Fruit fly (Drosophila melanogaster): ENCODE results near the gene Men-b.

The Men-b gene

DNA sequence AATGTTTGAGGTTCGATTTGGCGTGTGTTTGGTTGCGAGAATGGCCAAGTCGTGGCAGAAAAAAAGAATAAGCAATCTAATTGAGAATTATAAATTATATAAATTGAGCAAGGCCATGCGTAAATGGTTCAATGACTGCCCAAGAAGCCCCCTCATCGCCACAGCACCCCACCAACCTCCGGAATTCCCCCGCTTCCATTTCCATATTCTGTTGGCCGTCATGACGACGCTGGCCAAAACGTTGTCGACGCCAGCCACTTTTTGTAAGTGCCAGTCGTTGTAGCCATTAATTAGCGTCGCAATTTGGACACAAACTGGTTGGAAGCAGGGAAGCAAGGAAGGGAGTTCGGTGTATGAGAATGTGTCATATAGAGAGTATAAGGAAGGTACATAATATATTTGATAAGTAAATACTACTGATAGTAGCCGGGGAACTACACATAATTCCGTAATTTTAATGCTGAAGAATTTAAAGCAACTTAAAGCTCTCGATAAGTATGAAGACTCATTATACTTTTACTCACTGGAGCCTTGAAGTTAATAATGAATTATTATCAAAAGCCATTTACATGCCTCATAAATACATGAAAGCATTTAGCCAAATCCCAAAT, 20.8 kb upstream of the Men-b start (continued):
- TF ChIP-seq CG10543 (GFP tag; optimal IDR thresholded peaks at IDR 0.05) (peak; percentile 37), cwo (GFP tag; optimal IDR thresholded peaks at IDR 0.05) (no peak), CG12071 (GFP tag; optimal IDR thresholded peaks at IDR 0.05) (no peak), Ets97D (GFP tag; optimal IDR thresholded peaks at IDR 0.05) (no peak), ftz-f1 (GFP tag; optimal IDR thresholded peaks at IDR 0.05) (peak; percentile 63), chinmo (GFP tag; IDR thresholded peaks at IDR 0.05; ENCODE audit: partially characterized antibody) (peak; percentile 60; the same call in 2 of the 4 replicates), otp (GFP tag; IDR thresholded peaks at IDR 0.05) (0 out of 3 replicates have a peak, but pooled peaks have one; percentile 17), Rfx (GFP tag; IDR thresholded peaks at IDR 0.05) (no peak), Neu2 (GFP tag; optimal IDR thresholded peaks at IDR 0.05; ENCODE audit: borderline replicate concordance) (no peak), bab2 (GFP tag; optimal IDR thresholded peaks at IDR 0.05) (no peak), CG6254 (GFP tag; optimal IDR thresholded peaks at IDR 0.05) (no peak), ssp (GFP tag; IDR thresholded peaks at IDR 0.05) (no peak), CG4424 (GFP tag; optimal IDR thresholded peaks at IDR 0.05) (no peak), chif (GFP tag; optimal IDR thresholded peaks at IDR 0.05) (no peak), Abd-B (GFP tag; optimal IDR thresholded peaks at IDR 0.05) (no peak), CG13624 (GFP tag; optimal IDR thresholded peaks at IDR 0.05) (peak; percentile 4), Deaf1 (tag; optimal IDR thresholded peaks at IDR 0.05) (no peak), CG6765 (GFP tag; optimal IDR thresholded peaks at IDR 0.05) (no peak), Adf1 (GFP tag; IDR thresholded peaks at IDR 0.05) (peak; percentile 36; the same call in 1 of the 2 replicates), luna (GFP tag; optimal IDR thresholded peaks at IDR 0.05) (no peak), lab (GFP tag; optimal IDR thresholded peaks at IDR 0.05) (peak; percentile 11), CG18599 (GFP tag; optimal IDR thresholded peaks at IDR 0.05) (no peak), dimm (GFP tag; IDR thresholded peaks at IDR 0.05) (no peak), CG15514 (GFP tag; optimal IDR thresholded peaks at IDR 0.05) (no peak), Camta (GFP tag; optimal IDR thresholded peaks at IDR 0.05) (no peak), CG18619 (GFP tag; optimal IDR thresholded peaks at IDR 0.05) (no peak), CG14965 (GFP tag; optimal IDR thresholded peaks at IDR 0.05; ENCODE audit: borderline replicate concordance) (no peak), oc (tag; optimal IDR thresholded peaks at IDR 0.05) (no peak), ash1 (GFP tag; optimal IDR thresholded peaks at IDR 0.05) (no peak), Asciz (GFP tag; optimal IDR thresholded peaks at IDR 0.05) (no peak), mirr (GFP tag; optimal IDR thresholded peaks at IDR 0.05) (peak; percentile 19), eyg (GFP tag; optimal IDR thresholded peaks at IDR 0.05) (no peak), Tbp (GFP tag; optimal IDR thresholded peaks at IDR 0.05) (no peak), CG9609 (GFP tag; optimal IDR thresholded peaks at IDR 0.05) (no peak), CG7271 (tag; optimal IDR thresholded peaks at IDR 0.05) (no peak), HLH4C (GFP tag; IDR thresholded peaks at IDR 0.05; ENCODE audit: partially characterized antibody) (no peak), CG17912 (GFP tag; optimal IDR thresholded peaks at IDR 0.05) (no peak), shn (GFP tag; optimal IDR thresholded peaks at IDR 0.05) (no peak), CG15269 (tag; optimal IDR thresholded peaks at IDR 0.05) (peak; percentile 23), vvl (GFP tag; IDR thresholded peaks at IDR 0.05) (0 out of 2 replicates have a peak, but pooled peaks have one; percentile 11)

DNA sequence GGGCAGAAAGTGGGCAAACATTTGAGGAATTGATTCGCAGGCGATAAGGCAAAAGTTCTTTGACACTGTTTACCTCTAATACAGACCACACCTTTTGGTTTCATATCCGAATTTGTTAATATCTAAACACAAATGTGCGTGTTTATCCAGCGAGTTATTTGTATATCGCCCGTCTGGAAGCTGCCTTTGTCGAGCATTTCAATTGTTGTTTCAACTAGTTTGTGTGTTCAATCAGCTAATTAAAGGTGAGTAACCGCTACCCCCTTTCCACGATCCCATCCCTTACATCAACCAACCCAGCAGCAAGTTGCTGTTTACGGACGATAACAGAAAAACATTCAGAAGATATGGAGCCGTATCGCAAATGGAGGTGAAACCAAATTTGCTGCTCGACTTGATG, 20.1 kb upstream of the Men-b start:
- TF ChIP-seq CG10462 (GFP tag; optimal IDR thresholded peaks at IDR 0.05) (no peak), sisA (GFP tag; IDR thresholded peaks at IDR 0.05) (no peak), schlank (tag; optimal IDR thresholded peaks at IDR 0.05) (peak; percentile 79), CG10274 (GFP tag; optimal IDR thresholded peaks at IDR 0.05) (peak; percentile 25), Taf1 (GFP tag; IDR thresholded peaks at IDR 0.05) (peak; percentile 42; the same call in 1 of the 2 replicates), CG4404 (GFP tag; IDR thresholded peaks at IDR 0.05) (no peak), onecut (GFP tag; IDR thresholded peaks at IDR 0.05) (no peak; the same call in 1 of the 2 replicates), hkb (optimal IDR thresholded peaks at IDR 0.05) (no peak), hkb (GFP tag; IDR thresholded peaks at IDR 0.05) (peak; percentile 53), fd64A (GFP tag; optimal IDR thresholded peaks at IDR 0.05) (no peak), tio (GFP tag; optimal IDR thresholded peaks at IDR 0.05) (no peak), CG6813 (GFP tag; optimal IDR thresholded peaks at IDR 0.05) (peak; percentile 68), CG8944 (GFP tag; optimal IDR thresholded peaks at IDR 0.05) (no peak)

All from whole organism, embryonic.